Worm (Caenorhabditis elegans) whole organism, L3 larva: ENCODE data around the gene dhs-16.
A peak's percentile ranks its signal among the peaks of the same experiment; 100 is the strongest.

Source experiments
- R02D3.7 ChIP-seq: fragments of 150-350 bp; optimal IDR thresholded peaks from 2 replicates; lab custom pipeline; 2014; ENCODE audit warnings: missing biosample characterization, missing genetic modification characterization
- ZK546.5 ChIP-seq: sonication (generic microtip); optimal IDR thresholded peaks from 2 replicates; lab custom pipeline; 2017; ENCODE audit warnings: missing biosample characterization, missing genetic modification characterization
- aly-2 ChIP-seq: fragments of 150-350 bp; optimal IDR thresholded peaks from 2 replicates; lab custom pipeline; 2014; ENCODE audit warnings: missing biosample characterization, missing genetic modification characterization
- ama-1 ChIP-seq: fragments of 150-350 bp; optimal IDR thresholded peaks from 2 replicates; lab custom pipeline; 2018
- ceh-16 ChIP-seq: sonication (generic microtip); optimal IDR thresholded peaks from 2 replicates; lab custom pipeline; 2017; ENCODE audit warnings: missing biosample characterization, missing genetic modification characterization
- ceh-28 ChIP-seq: fragments of 150-350 bp; optimal IDR thresholded peaks from 2 replicates; lab custom pipeline; 2014; ENCODE audit warnings: missing biosample characterization, missing genetic modification reagents, missing genetic modification characterization
- daf-12 ChIP-seq: fragments of 150-350 bp; optimal IDR thresholded peaks from 2 replicates; lab custom pipeline; 2014; ENCODE audit warnings: missing biosample characterization, missing genetic modification reagents, missing genetic modification characterization
- egl-5 ChIP-seq: fragments of 150-350 bp; optimal IDR thresholded peaks from 2 replicates; lab custom pipeline; 2017; ENCODE audit warnings: missing biosample characterization, missing genetic modification reagents, missing genetic modification characterization, inconsistent platforms
- elt-1 ChIP-seq: fragments of 150-350 bp; optimal IDR thresholded peaks from 2 replicates; lab custom pipeline; 2014; ENCODE audit warnings: missing biosample characterization, missing genetic modification characterization
- elt-2 ChIP-seq: sonication (generic microtip); optimal IDR thresholded peaks from 2 replicates; lab custom pipeline; 2016; ENCODE audit warnings: missing genetic modification reagents, mild to moderate bottlenecking, missing genetic modification characterization, missing compliant biosample characterization
- elt-3 ChIP-seq, 3 experiments: fragments of 150-350 bp in 1 of 3; sonication (generic microtip) in 2 of 3; optimal IDR thresholded peaks; 2 replicates in 2 of 3; 4 replicates in 1 of 3; lab custom pipeline; 2014 to 2017; ENCODE audit warnings: missing biosample characterization in 3 of 3, missing genetic modification characterization in 3 of 3
- fkh-2 ChIP-seq: fragments of 150-350 bp; optimal IDR thresholded peaks from 2 replicates; lab custom pipeline; 2014; ENCODE audit warnings: missing biosample characterization, missing genetic modification reagents, missing genetic modification characterization
- fos-1 ChIP-seq: fragments of 150-350 bp; optimal IDR thresholded peaks from 2 replicates; lab custom pipeline; 2014; ENCODE audit warnings: missing biosample characterization, missing genetic modification characterization
- hmg-11 ChIP-seq: sonication (generic microtip); optimal IDR thresholded peaks from 2 replicates; lab custom pipeline; 2016; ENCODE audit warnings: missing genetic modification characterization, missing compliant biosample characterization
- jun-1 ChIP-seq: fragments of 150-350 bp; optimal IDR thresholded peaks from 2 replicates; lab custom pipeline; 2014; ENCODE audit warnings: missing biosample characterization, missing genetic modification reagents, missing genetic modification characterization
- lin-15B ChIP-seq: fragments of 150-350 bp; optimal IDR thresholded peaks from 2 replicates; lab custom pipeline; 2014; ENCODE audit warnings: missing biosample characterization, missing genetic modification characterization
- lin-39 ChIP-seq: fragments of 150-350 bp; optimal IDR thresholded peaks from 2 replicates; lab custom pipeline; 2018; ENCODE audit warnings: missing biosample characterization, missing genetic modification reagents, missing genetic modification characterization
- lsy-12 ChIP-seq: sonication (generic microtip); optimal IDR thresholded peaks from 2 replicates; lab custom pipeline; 2016; ENCODE audit warnings: mild to moderate bottlenecking, missing genetic modification characterization, missing compliant biosample characterization
- mml-1 ChIP-seq: fragments of 150-350 bp; sonication (generic microtip); optimal IDR thresholded peaks from 3 replicates; lab custom pipeline; 2014; ENCODE audit warnings: missing biosample characterization, missing genetic modification characterization
- nfya-1 ChIP-seq: sonication (generic microtip); optimal IDR thresholded peaks from 2 replicates; lab custom pipeline; 2017; ENCODE audit warnings: missing genetic modification characterization, mild to moderate bottlenecking, missing compliant biosample characterization, antibody characterized with exemption, moderate library complexity; ENCODE audit not compliant: insufficient read depth
- nhr-11 ChIP-seq: fragments of 150-350 bp; optimal IDR thresholded peaks from 2 replicates; lab custom pipeline; 2014; ENCODE audit warnings: missing biosample characterization, missing genetic modification characterization
- nhr-12 ChIP-seq: fragments of 150-350 bp; optimal IDR thresholded peaks from 2 replicates; lab custom pipeline; 2014; ENCODE audit warnings: missing biosample characterization, missing genetic modification characterization
- nhr-23 ChIP-seq: fragments of 150-350 bp; optimal IDR thresholded peaks from 2 replicates; lab custom pipeline; 2014; ENCODE audit warnings: missing biosample characterization, missing genetic modification reagents, missing genetic modification characterization
- nhr-25 ChIP-seq: sonication (generic microtip); optimal IDR thresholded peaks from 2 replicates; lab custom pipeline; 2017; ENCODE audit warnings: missing biosample characterization, missing genetic modification characterization
- nhr-43 ChIP-seq: sonication (generic microtip); optimal IDR thresholded peaks from 2 replicates; lab custom pipeline; 2016; ENCODE audit warnings: mild to moderate bottlenecking, missing genetic modification characterization, missing compliant biosample characterization; ENCODE audit not compliant: poor library complexity, severe bottlenecking
- nhr-67 ChIP-seq: fragments of 150-350 bp; optimal IDR thresholded peaks from 2 replicates; lab custom pipeline; 2014; ENCODE audit warnings: missing biosample characterization, missing genetic modification characterization
- nhr-77 ChIP-seq: fragments of 150-350 bp; optimal IDR thresholded peaks from 2 replicates; lab custom pipeline; 2014; ENCODE audit warnings: missing biosample characterization, missing genetic modification characterization
- pha-4 ChIP-seq: fragments of 150-350 bp; optimal IDR thresholded peaks from 2 replicates; lab custom pipeline; 2014; ENCODE audit warnings: missing biosample characterization, missing genetic modification reagents, missing genetic modification characterization
- pqm-1 ChIP-seq: fragments of 150-350 bp; optimal IDR thresholded peaks from 2 replicates; lab custom pipeline; 2017; ENCODE audit warnings: missing biosample characterization, missing genetic modification characterization, inconsistent platforms
- skn-1 ChIP-seq: fragments of 150-350 bp; optimal IDR thresholded peaks from 2 replicates; lab custom pipeline; 2014; ENCODE audit warnings: missing biosample characterization, missing genetic modification characterization
- snpc-4 ChIP-seq: fragments of 150-350 bp; optimal IDR thresholded peaks from 2 replicates; lab custom pipeline; 2014; ENCODE audit warnings: missing biosample characterization, missing genetic modification characterization
- tbx-2 ChIP-seq: sonication (generic microtip); optimal IDR thresholded peaks from 2 replicates; lab custom pipeline; 2016; ENCODE audit warnings: mild to moderate bottlenecking, missing genetic modification characterization, missing compliant biosample characterization
- unc-62 ChIP-seq: fragments of 150-350 bp; sonication (generic microtip); optimal IDR thresholded peaks from 4 replicates; lab custom pipeline; 2014; ENCODE audit warnings: missing biosample characterization, missing genetic modification reagents, missing genetic modification characterization
- ztf-11 ChIP-seq: fragments of 150-350 bp; optimal IDR thresholded peaks from 2 replicates; lab custom pipeline; 2014; ENCODE audit warnings: missing biosample characterization, missing genetic modification characterization

Gene dhs-16

DNA sequence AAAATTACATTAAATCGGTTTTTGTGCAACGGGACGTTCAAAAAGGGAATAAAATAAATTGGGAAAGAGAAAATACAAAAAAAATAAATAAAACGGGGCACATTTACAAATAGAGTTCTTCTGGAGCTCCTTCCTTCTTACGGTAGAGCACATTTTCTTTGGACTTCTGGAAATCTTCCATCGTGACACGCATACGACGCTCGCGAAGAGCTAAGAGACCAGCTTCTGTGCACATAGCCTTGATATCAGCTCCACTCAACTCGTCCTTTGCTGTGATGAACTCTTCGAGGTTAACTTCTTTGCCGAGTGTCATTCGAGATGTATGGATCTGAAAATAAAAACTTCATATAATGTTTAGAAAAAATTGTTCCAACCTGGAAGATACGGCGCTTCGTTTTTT, 32.6 kb downstream of the dhs-16 start:
- TF ChIP-seq elt-1 (tag; lab: Kevin White, UChicago), result no peak
- peak; percentile 16 for TF ChIP-seq nhr-23

DNA sequence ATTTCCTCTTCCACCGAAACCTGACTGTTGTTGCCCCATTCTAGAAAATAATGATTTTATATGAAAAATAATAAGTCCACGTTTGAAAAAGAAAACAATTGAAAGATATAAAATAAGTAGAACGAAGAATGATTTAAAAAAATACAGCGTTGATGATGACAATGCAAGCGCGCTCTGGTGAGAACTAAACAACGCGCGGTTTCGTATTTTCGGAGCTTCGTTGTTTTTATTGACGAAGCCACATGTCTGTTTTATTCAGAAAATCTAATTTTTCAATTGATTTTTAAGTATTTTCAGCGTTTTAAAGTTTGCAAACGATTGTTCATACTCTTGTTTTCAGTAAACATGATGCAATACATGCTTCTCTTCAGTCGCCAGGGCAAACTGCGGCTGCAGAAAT, 34.1 kb downstream of the dhs-16 start, which contains the start of the genes rpt-2 and aps-1:
TSS of gene rpt-2 (minus strand) at position 40 of the 400 bp plus-strand sequence.
TSS of gene aps-1 (plus strand) at position 341 of the 400 bp plus-strand sequence.
- TF ChIP-seq lsy-12 (peak; percentile 62), nhr-12 (tag; lab: Kevin White, UChicago) (no peak), ztf-11 (no peak), nfya-1 (tag; lab: Kevin White, UChicago) (peak; percentile 87), hmg-11 (peak; percentile 27), nhr-77 (tag; lab: Kevin White, UChicago) (no peak), fkh-2 (tag; lab: Kevin White, UChicago) (no peak), pha-4 (tag; lab: Kevin White, UChicago) (peak; percentile 95), fos-1 (tag; lab: Kevin White, UChicago) (no peak), egl-5 (tag; lab: Kevin White, UChicago) (peak; percentile 84), ceh-28 (peak; percentile 34), snpc-4 (tag; lab: Kevin White, UChicago) (peak; percentile 71), nhr-11 (tag; lab: Kevin White, UChicago) (no peak), nhr-67 (tag; lab: Kevin White, UChicago) (no peak), lin-39 (tag; lab: Kevin White, UChicago) (peak; percentile 75), nhr-25 (tag; lab: Kevin White, UChicago) (peak; percentile 85), nhr-23 (peak; percentile 93), lin-15B (peak; percentile 97), jun-1 (peak; percentile 62), elt-3 (tag; optimal IDR thresholded peaks at IDR 0.05; lab: Kevin White, UChicago) (no peak), R02D3.7 (tag; lab: Kevin White, UChicago) (peak; percentile 59), elt-2 (tag; lab: Kevin White, UChicago) (peak; percentile 49), daf-12 (tag; lab: Kevin White, UChicago) (no peak), elt-1 (tag; lab: Kevin White, UChicago) (peak; percentile 27), pqm-1 (peak; percentile 32), skn-1 (peak; percentile 100), nhr-43 (tag; lab: Kevin White, UChicago) (peak; percentile 60)
- TF ChIP-seq, all 47 proteins: peak for 18

DNA sequence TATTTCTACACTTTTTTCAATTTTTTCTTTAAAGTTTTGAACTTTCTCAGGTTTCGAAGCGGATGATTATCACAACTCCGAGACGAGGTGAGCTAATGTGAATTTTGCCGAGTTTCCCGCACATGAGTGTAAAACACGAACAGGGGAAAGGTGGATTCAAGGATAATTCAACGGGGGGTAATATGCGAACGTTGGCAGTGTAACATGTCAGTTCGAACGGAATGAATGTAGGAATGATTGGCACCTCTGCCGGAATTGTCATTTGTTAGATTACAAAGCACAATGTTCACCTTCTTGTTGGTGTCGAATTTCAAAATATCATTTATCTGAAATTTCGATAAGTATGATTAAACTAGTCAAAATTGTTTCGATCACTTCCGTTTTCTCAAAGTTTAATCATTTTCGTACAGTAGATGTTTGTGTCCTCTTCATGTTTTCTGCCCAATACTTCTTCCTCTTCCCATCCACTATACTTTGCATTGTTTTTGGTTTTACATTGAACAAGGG, 35.5 kb downstream of the dhs-16 start, which contains the start of gene picc-1:
TSS of gene picc-1 (plus strand) at position 51 of the 507 bp plus-strand sequence.
- TF ChIP-seq nhr-12 (tag; lab: Kevin White, UChicago), result no peak
- peak; percentile 84 for TF ChIP-seq ama-1 (lab: Kevin White, UChicago)
- peak; percentile 61 for TF ChIP-seq nhr-43 (tag; lab: Kevin White, UChicago)
- TF ChIP-seq elt-2 (tag; lab: Kevin White, UChicago), result peak; percentile 39
- no peak for TF ChIP-seq lsy-12
- TF ChIP-seq aly-2, result peak; percentile 66

DNA sequence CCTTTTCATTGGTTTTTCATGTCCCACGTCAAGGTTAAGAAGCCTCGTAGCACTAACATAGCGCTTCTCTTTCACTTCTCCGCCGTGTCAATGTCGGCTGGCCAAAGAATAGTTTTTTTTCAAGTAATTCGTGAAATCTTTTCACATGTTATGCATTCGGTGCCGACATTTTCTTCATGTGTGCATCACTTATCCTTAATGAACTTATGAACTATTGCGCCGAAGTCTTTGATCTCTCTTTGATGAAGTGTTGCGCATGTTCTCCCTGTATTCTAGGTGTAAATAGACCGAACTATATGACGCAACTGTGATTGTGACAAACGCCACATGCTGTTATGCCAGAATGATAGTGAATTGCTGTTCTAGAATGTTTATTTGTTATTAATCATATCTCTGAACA, 38.5 kb downstream of the dhs-16 start:
- TF ChIP-seq nhr-25 (tag; lab: Kevin White, UChicago), result peak; percentile 51
- peak; percentile 13 for TF ChIP-seq nhr-43 (tag; lab: Kevin White, UChicago)
- no peak for TF ChIP-seq ceh-28
- no peak for TF ChIP-seq ceh-16 (tag; lab: Kevin White, UChicago)
- TF ChIP-seq elt-2 (tag; lab: Kevin White, UChicago), result no peak
- no peak for TF ChIP-seq R02D3.7 (tag; lab: Kevin White, UChicago)
- no peak for TF ChIP-seq aly-2
- TF ChIP-seq, all 47 proteins: peak for 2

DNA sequence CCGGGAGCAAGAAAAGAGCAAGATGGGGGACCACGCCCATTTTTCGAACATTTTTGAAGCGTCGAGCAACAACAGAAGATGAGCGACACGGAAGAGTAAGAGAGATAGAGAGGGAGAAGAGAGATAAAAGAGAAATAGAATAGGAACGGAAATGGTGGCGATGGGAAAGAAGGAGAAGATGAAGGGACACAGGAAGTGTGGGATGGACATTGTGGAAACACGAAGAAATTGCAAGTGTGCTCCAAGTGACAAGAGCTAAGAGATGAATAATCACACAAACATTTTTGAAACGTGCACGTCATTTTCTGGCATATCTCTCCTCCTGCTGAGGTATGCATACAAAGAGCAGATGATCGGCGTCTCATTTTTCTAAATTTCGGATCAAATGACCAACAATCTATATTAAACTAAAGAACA, 47.0 kb downstream of the dhs-16 start:
- TF ChIP-seq ZK546.5 (tag; lab: Kevin White, UChicago) (no peak), egl-5 (tag; lab: Kevin White, UChicago) (peak; percentile 27), mml-1 (tag; lab: Kevin White, UChicago) (no peak), fkh-2 (tag; lab: Kevin White, UChicago) (no peak), nhr-11 (tag; lab: Kevin White, UChicago) (no peak), ama-1 (lab: Kevin White, UChicago) (no peak), aly-2 (no peak), daf-12 (tag; lab: Kevin White, UChicago) (no peak), lin-39 (tag; lab: Kevin White, UChicago) (peak; percentile 73), pha-4 (tag; lab: Kevin White, UChicago) (no peak), unc-62 (peak; percentile 22), ceh-16 (tag; lab: Kevin White, UChicago) (no peak), lin-15B (no peak), nfya-1 (tag; lab: Kevin White, UChicago) (peak; percentile 70), pqm-1 (no peak), tbx-2 (peak; percentile 28)
